Worm (Caenorhabditis elegans) whole organism, mixed stage, embryonic: ENCODE data around the gene R13A1.10.

Source experiments
- bed-3 ChIP-seq: fragments of 200-800 bp; sonication (Bioruptor generic); optimal IDR thresholded peaks from 3 replicates; lab custom pipeline; 2018; ENCODE audit warnings: mild to moderate bottlenecking, missing genetic modification characterization, moderate library complexity, missing compliant biosample characterization
- ceh-83 ChIP-seq: fragments of 200-800 bp; sonication (Bioruptor generic); optimal IDR thresholded peaks from 2 replicates; lab custom pipeline; 2018; ENCODE audit warnings: mild to moderate bottlenecking, missing genetic modification characterization, missing compliant biosample characterization
- elt-1 ChIP-seq: sonication (generic microtip); optimal IDR thresholded peaks from 2 replicates; lab custom pipeline; 2017; ENCODE audit warnings: missing genetic modification characterization, mild to moderate bottlenecking, missing compliant biosample characterization, antibody characterized with exemption, moderate library complexity, borderline replicate concordance; ENCODE audit not compliant: insufficient read depth
- elt-3 ChIP-seq: fragments of 150-350 bp; optimal IDR thresholded peaks from 2 replicates; lab custom pipeline; 2014; ENCODE audit warnings: missing biosample characterization, missing genetic modification characterization
- lsy-2 ChIP-seq: fragments of 150-350 bp; optimal IDR thresholded peaks from 2 replicates; lab custom pipeline; 2014; ENCODE audit warnings: missing biosample characterization, missing genetic modification characterization
- mep-1 ChIP-seq: fragments of 150-350 bp; optimal IDR thresholded peaks from 2 replicates; lab custom pipeline; 2017; ENCODE audit warnings: missing biosample characterization, missing genetic modification reagents, missing genetic modification characterization, inconsistent platforms
- nhr-12 ChIP-seq: fragments of 150-350 bp; optimal IDR thresholded peaks from 2 replicates; lab custom pipeline; 2014; ENCODE audit warnings: missing biosample characterization, missing genetic modification characterization
- nhr-76 ChIP-seq: sonication (generic microtip); optimal IDR thresholded peaks from 2 replicates; lab custom pipeline; 2017; ENCODE audit warnings: missing biosample characterization, missing genetic modification characterization
- unc-39 ChIP-seq: fragments of 150-350 bp; optimal IDR thresholded peaks from 2 replicates; lab custom pipeline; 2014; ENCODE audit warnings: missing biosample characterization, missing genetic modification characterization
- unc-62 ChIP-seq: fragments of 150-350 bp; optimal IDR thresholded peaks from 2 replicates; lab custom pipeline; 2014; ENCODE audit warnings: missing biosample characterization, missing genetic modification reagents, missing genetic modification characterization

DNA sequence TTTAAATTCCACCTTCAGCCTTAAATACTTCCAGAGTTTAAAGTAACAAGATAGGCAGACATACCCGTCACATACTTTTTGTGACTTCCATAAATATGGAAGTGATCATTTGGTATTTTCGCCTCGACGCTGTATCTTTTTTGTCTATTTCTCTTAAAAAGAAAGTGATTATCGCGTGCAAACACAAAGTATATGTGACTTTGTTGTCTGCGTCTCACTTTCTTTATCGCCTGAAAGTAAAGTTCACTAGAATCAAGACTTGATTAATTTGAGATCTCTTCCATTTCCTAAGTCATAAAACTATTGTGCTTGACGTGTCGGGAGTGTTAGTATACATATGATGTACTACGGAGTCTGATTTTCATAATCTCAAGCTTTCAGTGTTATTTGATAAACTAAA lies 31.3 kb upstream of the R13A1.10 start, which contains the start of gene C06E4.6:
- TF ChIP-seq elt-1 (tag; lab: Kevin White, UChicago) (no peak), bed-3 (GFP tag; lab: Kevin White, UChicago) (no peak), unc-62 (GFP tag; lab: Kevin White, UChicago) (no peak), nhr-12 (no peak), unc-39 (tag; lab: Kevin White, UChicago) (no peak), elt-3 (tag; lab: Kevin White, UChicago) (no peak), mep-1 (tag; lab: Kevin White, UChicago) (no peak), lsy-2 (tag; lab: Kevin White, UChicago) (no peak), ceh-83 (GFP tag; lab: Kevin White, UChicago) (no peak), nhr-76 (tag; lab: Kevin White, UChicago) (no peak)
